Worm (Caenorhabditis elegans) whole organism, young adult: ENCODE measurements around the gene F32A11.1.
A peak's percentile ranks its signal among the peaks of the same experiment; 100 is the strongest.

Experiments
- B0035.1 ChIP-seq: sonication (generic microtip); optimal IDR thresholded peaks from 2 replicates; lab custom pipeline; 2016; ENCODE audit warnings: missing genetic modification characterization, mild to moderate bottlenecking, missing compliant biosample characterization, missing genotype, missing genetic modification reagents
- B0261.1 ChIP-seq: sonication (generic microtip); optimal IDR thresholded peaks from 2 replicates; lab custom pipeline; 2016; ENCODE audit warnings: mild to moderate bottlenecking, missing genetic modification characterization, moderate library complexity, missing compliant biosample characterization
- D2030.7 ChIP-seq: fragments of 200-800 bp; sonication (Bioruptor generic); IDR thresholded peaks from 2 replicates; pipeline ENCODE4 v1.3.6; 2022; ENCODE audit warnings: missing genetic modification reagents, missing genetic modification characterization, missing compliant biosample characterization
- F33H1.4 ChIP-seq: fragments of 200-800 bp; sonication (Bioruptor generic); IDR thresholded peaks from 2 replicates; pipeline ENCODE4 v1.3.6; 2022; ENCODE audit warnings: missing genetic modification reagents, missing genetic modification characterization, missing compliant biosample characterization
- F52B5.7 ChIP-seq: sonication (generic microtip); optimal IDR thresholded peaks from 2 replicates; lab custom pipeline; 2016; ENCODE audit warnings: mild to moderate bottlenecking, missing genetic modification characterization, missing compliant biosample characterization
- Y53F4B.3 ChIP-seq: fragments of 200-800 bp; sonication (Bioruptor generic); IDR thresholded peaks from 2 replicates; pipeline ENCODE4 v1.3.6; 2022; ENCODE audit warnings: missing genetic modification reagents, missing genetic modification characterization, missing compliant biosample characterization
- Y53G8AR.9 ChIP-seq: fragments of 200-800 bp; sonication (Bioruptor generic); conservative IDR thresholded peaks from 2 replicates; pipeline ENCODE4 v1.3.6; 2022; ENCODE audit warnings: missing genetic modification reagents, missing genetic modification characterization, missing compliant biosample characterization
- Y56A3A.18 ChIP-seq: fragments of 200-800 bp; sonication (Bioruptor generic); IDR thresholded peaks from 2 replicates; pipeline ENCODE4 v1.3.6; 2022; ENCODE audit warnings: missing genetic modification reagents, missing genetic modification characterization, missing compliant biosample characterization
- Y67H2A.10 ChIP-seq: fragments of 200-800 bp; sonication (Bioruptor generic); conservative IDR thresholded peaks from 2 replicates; pipeline ENCODE4 v1.3.6; 2022; ENCODE audit warnings: missing genetic modification reagents, missing genetic modification characterization, missing compliant biosample characterization
- Y95B8A.8 ChIP-seq: fragments of 200-800 bp; sonication (Bioruptor generic); IDR thresholded peaks from 2 replicates; pipeline ENCODE4 v1.3.6; 2022; ENCODE audit warnings: missing genetic modification reagents, missing genetic modification characterization, missing compliant biosample characterization
- aptf-3 ChIP-seq: fragments of 200-800 bp; sonication (Bioruptor generic); IDR thresholded peaks from 2 replicates; pipeline ENCODE4 v1.3.6; 2022; ENCODE audit warnings: missing genetic modification characterization, missing compliant biosample characterization
- athp-1 ChIP-seq: sonication (generic microtip); optimal IDR thresholded peaks from 2 replicates; lab custom pipeline; 2017; ENCODE audit warnings: mild to moderate bottlenecking, missing genetic modification characterization, missing compliant biosample characterization
- attf-5 ChIP-seq: fragments of 200-800 bp; sonication (Bioruptor generic); optimal IDR thresholded peaks from 2 replicates; lab custom pipeline; 2018; ENCODE audit warnings: mild to moderate bottlenecking, missing genetic modification characterization, missing compliant biosample characterization
- attf-6 ChIP-seq: fragments of 200-800 bp; sonication (Bioruptor generic); IDR thresholded peaks from 2 replicates; pipeline ENCODE4 v1.3.6; 2022; ENCODE audit warnings: missing genetic modification reagents, missing genetic modification characterization, missing compliant biosample characterization
- bed-1 ChIP-seq: fragments of 200-800 bp; sonication (Bioruptor generic); IDR thresholded peaks from 2 replicates; pipeline ENCODE4 v1.3.6; 2022; ENCODE audit warnings: missing genetic modification reagents, missing genetic modification characterization, missing compliant biosample characterization
- cebp-1 ChIP-seq, 2 experiments: fragments of 200-800 bp in 1 of 2; sonication (Bioruptor generic) in 1 of 2; sonication (generic microtip) in 1 of 2; IDR thresholded peaks in 1 of 2; optimal IDR thresholded peaks in 1 of 2; 2 replicates each; pipeline versions ENCODE4 v1.3.6 to Lab custom; 2017 to 2022; ENCODE audit warnings: missing compliant biosample characterization in 2 of 2, missing genetic modification characterization in 2 of 2, mild to moderate bottlenecking in 1 of 2, missing genetic modification reagents in 1 of 2, moderate library complexity in 1 of 2
- ceh-58 ChIP-seq: fragments of 200-800 bp; sonication (Bioruptor generic); IDR thresholded peaks from 2 replicates; pipeline ENCODE4 v1.3.6; 2022; ENCODE audit warnings: missing genetic modification characterization, missing compliant biosample characterization
- ceh-91 ChIP-seq: fragments of 200-800 bp; sonication (Bioruptor generic); IDR thresholded peaks from 2 replicates; pipeline ENCODE4 v1.3.6; 2022; ENCODE audit warnings: missing genetic modification reagents, missing genetic modification characterization, missing compliant biosample characterization
- dpl-1 ChIP-seq: fragments of 150-350 bp; optimal IDR thresholded peaks from 2 replicates; lab custom pipeline; 2014; ENCODE audit warnings: missing biosample characterization, missing genetic modification reagents, missing genetic modification characterization
- efl-1 ChIP-seq: fragments of 150-350 bp; optimal IDR thresholded peaks from 2 replicates; lab custom pipeline; 2014; ENCODE audit warnings: missing biosample characterization, missing genetic modification reagents, missing genetic modification characterization
- him-1 ChIP-seq: sonication (generic microtip); optimal IDR thresholded peaks from 2 replicates; lab custom pipeline; 2016; ENCODE audit warnings: missing genotype, missing genetic modification reagents, missing genetic modification characterization, missing compliant biosample characterization
- hmg-1.2 ChIP-seq: fragments of 200-800 bp; sonication (Bioruptor generic); IDR thresholded peaks from 2 replicates; pipeline ENCODE4 v1.3.6; 2022; ENCODE audit warnings: missing genetic modification reagents, missing genetic modification characterization, missing compliant biosample characterization
- let-607 ChIP-seq, 2 experiments: fragments of 200-800 bp in 1 of 2; sonication (Bioruptor generic) in 1 of 2; sonication (generic microtip) in 1 of 2; optimal IDR thresholded peaks; 2 replicates each; lab custom pipeline; 2016 to 2018; ENCODE audit warnings: mild to moderate bottlenecking in 2 of 2, missing compliant biosample characterization in 2 of 2, missing genetic modification characterization in 2 of 2, moderate library complexity in 2 of 2, missing genotype in 1 of 2
- lin-54 ChIP-seq: fragments of 200-800 bp; sonication (Bioruptor generic); optimal IDR thresholded peaks from 2 replicates; lab custom pipeline; 2018; ENCODE audit warnings: mild to moderate bottlenecking, missing genetic modification characterization, missing compliant biosample characterization
- lsl-1 ChIP-seq: fragments of 200-800 bp; sonication (Bioruptor generic); optimal IDR thresholded peaks from 2 replicates; lab custom pipeline; 2018; ENCODE audit warnings: mild to moderate bottlenecking, missing genetic modification characterization, moderate library complexity, missing compliant biosample characterization
- lsy-27 ChIP-seq: sonication (generic microtip); optimal IDR thresholded peaks from 2 replicates; lab custom pipeline; 2017; ENCODE audit warnings: missing genetic modification characterization, mild to moderate bottlenecking, missing compliant biosample characterization, antibody characterized with exemption, missing genotype, borderline replicate concordance; ENCODE audit not compliant: insufficient read depth
- madf-6 ChIP-seq: fragments of 200-800 bp; sonication (Bioruptor generic); IDR thresholded peaks from 2 replicates; pipeline ENCODE4 v1.3.6; 2022; ENCODE audit warnings: missing genetic modification reagents, missing genetic modification characterization, missing compliant biosample characterization
- madf-8 ChIP-seq: fragments of 200-800 bp; sonication (Bioruptor generic); conservative IDR thresholded peaks from 2 replicates; pipeline ENCODE4 v1.3.6; 2022; ENCODE audit warnings: missing genetic modification reagents, missing genetic modification characterization, missing compliant biosample characterization
- nhr-120 ChIP-seq: fragments of 200-800 bp; sonication (Bioruptor generic); IDR thresholded peaks from 2 replicates; pipeline ENCODE4 v1.3.6; 2022; ENCODE audit warnings: missing genetic modification characterization, missing compliant biosample characterization
- snpc-1.3 ChIP-seq: sonication (generic microtip); optimal IDR thresholded peaks from 2 replicates; lab custom pipeline; 2017; ENCODE audit warnings: missing genetic modification characterization, mild to moderate bottlenecking, missing compliant biosample characterization, antibody characterized with exemption, moderate library complexity, missing genotype, missing genetic modification reagents; ENCODE audit not compliant: insufficient read depth
- snpc-4 ChIP-seq, 5 experiments: fragments of 150-350 bp in 1 of 5; sonication (generic microtip) in 4 of 5; optimal IDR thresholded peaks; 2 replicates each; lab custom pipeline; 2014 to 2018; ENCODE audit warnings: missing genetic modification characterization in 5 of 5, missing biosample characterization in 3 of 5, antibody characterized with exemption in 2 of 5, mild to moderate bottlenecking in 2 of 5, missing compliant biosample characterization in 2 of 5, missing genotype in 2 of 5, moderate library complexity in 2 of 5, missing genetic modification reagents in 1 of 5
- tbp1 ChIP-seq: fragments of 200-800 bp; sonication (Bioruptor generic); optimal IDR thresholded peaks from 2 replicates; lab custom pipeline; 2018; ENCODE audit warnings: mild to moderate bottlenecking, missing genetic modification characterization, missing compliant biosample characterization
- unc-130 ChIP-seq: sonication (generic microtip); optimal IDR thresholded peaks from 2 replicates; lab custom pipeline; 2016; ENCODE audit warnings: missing genetic modification reagents, missing genetic modification characterization, missing compliant biosample characterization
- unc-62 ChIP-seq: fragments of 150-350 bp; optimal IDR thresholded peaks from 2 replicates; lab custom pipeline; 2014; ENCODE audit warnings: missing biosample characterization, missing genetic modification reagents, missing genetic modification characterization
- xnd-1 ChIP-seq: sonication (generic microtip); optimal IDR thresholded peaks from 2 replicates; lab custom pipeline; 2016; ENCODE audit warnings: missing genotype, missing genetic modification reagents, missing genetic modification characterization, missing compliant biosample characterization
- ztf-18 ChIP-seq: sonication (generic microtip); optimal IDR thresholded peaks from 2 replicates; lab custom pipeline; 2016; ENCODE audit warnings: missing genotype, mild to moderate bottlenecking, missing genetic modification characterization, missing compliant biosample characterization
- ztf-28 ChIP-seq: fragments of 200-800 bp; sonication (Bioruptor generic); IDR thresholded peaks from 2 replicates; pipeline ENCODE4 v1.3.6; 2022; ENCODE audit warnings: missing genetic modification reagents, missing genetic modification characterization, missing compliant biosample characterization

The F32A11.1 gene

ce11 chrII:13129602-13130001 lies 27.5 kb upstream of the F32A11.1 start, which contains the start of gene F29C12.6:
F29C12.6 (plus strand) TSS chrII:13129902.
- no peak for TF ChIP-seq ceh-58 (GFP tag; lab: Robert Waterston, UW)
- TF ChIP-seq ztf-28 (GFP tag; lab: Robert Waterston, UW) = no peak
- TF ChIP-seq madf-8 (GFP tag; lab: Robert Waterston, UW) = no peak
- TF ChIP-seq attf-6 (GFP tag; lab: Robert Waterston, UW) = no peak
- TF ChIP-seq him-1 (tag; lab: Kevin White, UChicago) = no peak
- TF ChIP-seq lsl-1 (GFP tag; lab: Kevin White, UChicago) = no peak
- no peak for TF ChIP-seq B0261.1 (tag; lab: Kevin White, UChicago)
- TF ChIP-seq lsy-27 (tag; lab: Kevin White, UChicago) = no peak
- TF ChIP-seq unc-130 = no peak
- no peak for TF ChIP-seq attf-5
- no peak for TF ChIP-seq dpl-1 (GFP tag; lab: Kevin White, UChicago)
- no peak for TF ChIP-seq athp-1 (tag; lab: Kevin White, UChicago)

DNA sequence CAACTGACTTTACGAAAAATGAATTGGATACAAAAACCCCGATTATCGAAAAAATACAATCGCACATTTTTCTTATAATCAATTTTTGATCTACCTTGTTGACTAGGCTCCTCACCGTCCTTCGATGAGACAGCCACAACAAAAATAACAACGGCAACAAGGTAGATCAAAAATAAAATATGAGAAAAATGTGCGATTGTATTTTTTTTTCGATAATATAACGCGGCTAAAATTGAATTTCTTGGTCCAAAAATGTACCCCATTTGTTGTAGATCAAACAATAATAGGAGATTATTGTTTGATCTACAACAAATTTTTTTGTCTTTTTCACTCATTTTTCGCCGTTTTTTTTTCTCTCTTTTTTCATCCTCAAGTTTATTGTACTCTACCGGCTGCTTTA lies 26.6 kb upstream of the F32A11.1 start:
- TF ChIP-seq ceh-91 (GFP tag; lab: Robert Waterston, UW) (peak; percentile 58; the same call in 1 of the 2 replicates), let-607 (tag; optimal IDR thresholded peaks at IDR 0.05; lab: Kevin White, UChicago) (no peak), D2030.7 (peak; percentile 52), F33H1.4 (peak; percentile 28; the same call in 1 of the 2 replicates), ceh-58 (GFP tag; lab: Robert Waterston, UW) (no peak), madf-6 (GFP tag; lab: Robert Waterston, UW) (peak; percentile 89), snpc-1.3 (tag; lab: Kevin White, UChicago) (no peak), efl-1 (GFP tag; lab: Kevin White, UChicago) (peak; percentile 77), madf-8 (GFP tag; lab: Robert Waterston, UW) (peak; percentile 74), xnd-1 (tag; lab: Kevin White, UChicago) (peak; percentile 41)
- TF ChIP-seq, all 124 proteins: peak for 7

DNA sequence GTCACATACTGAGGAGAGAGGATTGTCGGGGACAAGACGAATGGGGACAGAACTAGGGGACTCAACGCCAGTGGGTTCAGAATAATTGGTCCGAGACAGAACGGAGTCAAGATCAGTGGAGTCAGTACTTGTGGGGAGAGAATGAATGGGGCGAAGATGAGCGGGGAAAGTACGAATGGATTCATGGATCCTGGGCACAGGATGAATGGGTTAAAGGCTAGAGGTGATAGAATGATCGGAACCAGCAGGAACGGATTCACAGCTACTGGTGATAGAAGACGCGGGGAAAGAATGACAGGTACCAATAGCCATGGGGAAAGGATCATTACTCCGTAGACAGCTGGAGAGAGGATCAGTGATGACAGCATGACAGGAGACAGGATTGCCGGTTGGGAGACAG lies 17.6 kb upstream of the F32A11.1 start:
- TF ChIP-seq B0035.1 (tag; lab: Kevin White, UChicago) (no peak), Y53G8AR.9 (GFP tag; lab: Robert Waterston, UW) (no peak), Y56A3A.18 (GFP tag; lab: Robert Waterston, UW) (no peak), F33H1.4 (no peak), aptf-3 (GFP tag; lab: Robert Waterston, UW) (no peak), F52B5.7 (tag; lab: Kevin White, UChicago) (no peak), lin-54 (no peak), unc-62 (GFP tag; lab: Kevin White, UChicago) (no peak), nhr-120 (GFP tag; lab: Robert Waterston, UW) (no peak), Y95B8A.8 (no peak), ztf-18 (tag; lab: Kevin White, UChicago) (no peak), D2030.7 (no peak), tbp1 (GFP tag; lab: Kevin White, UChicago) (no peak), Y53F4B.3 (GFP tag; lab: Robert Waterston, UW) (no peak), hmg-1.2 (GFP tag; lab: Robert Waterston, UW) (no peak), bed-1 (no peak), cebp-1 (GFP tag; IDR thresholded peaks at IDR 0.05; lab: Robert Waterston, UW) (no peak), cebp-1 (tag; optimal IDR thresholded peaks at IDR 0.05; lab: Kevin White, UChicago) (no peak), snpc-4 (GFP tag; optimal IDR thresholded peaks at IDR 0.05; lab: Kevin White, UChicago) (no peak), snpc-4 (tag; optimal IDR thresholded peaks at IDR 0.05; lab: Kevin White, UChicago) (no peak), Y67H2A.10 (GFP tag; lab: Robert Waterston, UW) (no peak)
- TF ChIP-seq, all 124 proteins: peak for 0
